Fruit fly (Drosophila melanogaster) whole organism, adult: Measurements from ENCODE around the gene CNPYb.

Source experiments
- CG11617 ChIP-seq: fragments of 200-800 bp; sonication (Bioruptor generic); optimal IDR thresholded peaks from 2 replicates; lab custom pipeline; 2017; ENCODE audit warnings: mild to moderate bottlenecking, missing biosample characterization, missing genetic modification reagents, missing genetic modification characterization
- CG12768 ChIP-seq: fragments of 200-800 bp; sonication (Bioruptor generic); optimal IDR thresholded peaks from 2 replicates; lab custom pipeline; 2017; ENCODE audit warnings: missing biosample characterization, missing genetic modification characterization, mild to moderate bottlenecking, moderate library complexity, missing genetic modification reagents
- CG14711 ChIP-seq: fragments of 200-800 bp; sonication (Bioruptor generic); optimal IDR thresholded peaks from 2 replicates; lab custom pipeline; 2018; ENCODE audit warnings: missing biosample characterization, mild to moderate bottlenecking, missing genetic modification characterization, moderate library complexity
- CG1620 ChIP-seq: fragments of 200-800 bp; sonication (Bioruptor generic); optimal IDR thresholded peaks from 2 replicates; lab custom pipeline; 2016; ENCODE audit warnings: missing biosample characterization, missing genetic modification characterization
- CG33017 ChIP-seq: fragments of 200-800 bp; sonication (Bioruptor generic); optimal IDR thresholded peaks from 2 replicates; lab custom pipeline; 2018; ENCODE audit warnings: missing biosample characterization, mild to moderate bottlenecking, missing genetic modification characterization, moderate library complexity
- CG5204 ChIP-seq: fragments of 200-800 bp; sonication (Bioruptor generic); optimal IDR thresholded peaks from 2 replicates; lab custom pipeline; 2016; ENCODE audit warnings: missing biosample characterization, missing genetic modification characterization
- CG7045 ChIP-seq: fragments of 200-800 bp; sonication (Bioruptor generic); optimal IDR thresholded peaks from 2 replicates; lab custom pipeline; 2017; ENCODE audit warnings: missing biosample characterization, mild to moderate bottlenecking, missing genetic modification characterization
- CG7101 ChIP-seq: fragments of 200-800 bp; sonication (Bioruptor generic); optimal IDR thresholded peaks from 2 replicates; lab custom pipeline; 2018; ENCODE audit warnings: missing biosample characterization, mild to moderate bottlenecking, missing genetic modification characterization, moderate library complexity
- Clk ChIP-seq: fragments of 200-800 bp; sonication (Bioruptor generic); optimal IDR thresholded peaks from 2 replicates; lab custom pipeline; 2017; ENCODE audit warnings: missing biosample characterization, missing genetic modification characterization
- Crg-1 ChIP-seq: fragments of 200-800 bp; sonication (Bioruptor generic); optimal IDR thresholded peaks from 2 replicates; lab custom pipeline; 2016; ENCODE audit warnings: missing biosample characterization, missing genetic modification characterization
- Hr96 ChIP-seq: fragments of 200-800 bp; sonication (Bioruptor generic); optimal IDR thresholded peaks from 2 replicates; lab custom pipeline; 2016; ENCODE audit warnings: missing biosample characterization, missing genetic modification characterization
- Mnt ChIP-seq: fragments of 200-800 bp; sonication (Bioruptor generic); optimal IDR thresholded peaks from 2 replicates; lab custom pipeline; 2016; ENCODE audit warnings: missing biosample characterization, mild to moderate bottlenecking, missing genetic modification characterization
- bab1 ChIP-seq: fragments of 200-800 bp; sonication (Bioruptor generic); optimal IDR thresholded peaks from 3 replicates; lab custom pipeline; 2019; ENCODE audit warnings: missing biosample characterization, mild to moderate bottlenecking, missing genetic modification characterization, moderate library complexity
- cic ChIP-seq: fragments of 200-800 bp; sonication (Bioruptor generic); optimal IDR thresholded peaks from 2 replicates; lab custom pipeline; 2017; ENCODE audit warnings: missing biosample characterization, mild to moderate bottlenecking, missing genetic modification characterization, moderate library complexity
- cnc ChIP-seq, 2 experiments: fragments of >200 bp; optimal IDR thresholded peaks; 2 replicates each; lab custom pipeline; 2017
- kay ChIP-seq: fragments of 200-800 bp; sonication (Bioruptor generic); peaks from one replicate; lab custom pipeline; 2016; ENCODE audit warnings: missing biosample characterization, missing genetic modification characterization, borderline replicate concordance
- ovo ChIP-seq: fragments of 200-800 bp; sonication (Bioruptor generic); optimal IDR thresholded peaks from 2 replicates; lab custom pipeline; 2016; ENCODE audit warnings: missing biosample characterization, missing genetic modification characterization
- pad ChIP-seq: fragments of 200-800 bp; sonication (Bioruptor generic); optimal IDR thresholded peaks from 3 replicates; lab custom pipeline; 2017; ENCODE audit warnings: missing biosample characterization, missing genetic modification characterization, mild to moderate bottlenecking, moderate library complexity, missing genetic modification reagents
- tj ChIP-seq: fragments of 200-800 bp; sonication (Bioruptor generic); optimal IDR thresholded peaks from 3 replicates; lab custom pipeline; 2017; ENCODE audit warnings: missing biosample characterization, mild to moderate bottlenecking, missing genetic modification characterization, moderate library complexity
- toe ChIP-seq: fragments of 200-800 bp; sonication (Bioruptor generic); optimal IDR thresholded peaks from 2 replicates; lab custom pipeline; 2016; ENCODE audit warnings: missing biosample characterization, missing genetic modification characterization

The CNPYb gene

dm6 chr3L:19073029-19073908 lies 22.7 kb downstream of the CNPYb start:
- TF ChIP-seq Mnt = peak; percentile 32
- TF ChIP-seq cic (GFP tag; lab: Kevin White, UChicago) = peak; percentile 75
- peak; percentile 31 for TF ChIP-seq CG12768 (GFP tag; lab: Kevin White, UChicago)
- TF ChIP-seq Crg-1 (GFP tag; lab: Kevin White, UChicago) = no peak

- peak; percentile 24 for TF ChIP-seq Crg-1 (GFP tag; lab: Kevin White, UChicago)
- no peak for TF ChIP-seq cnc (optimal IDR thresholded peaks at IDR 0.05; lab: Kevin White, UChicago)
- TF ChIP-seq ovo (GFP tag; lab: Kevin White, UChicago) = peak; percentile 76
- no peak for TF ChIP-seq Hr96 (GFP tag; lab: Kevin White, UChicago)
- peak; percentile 100 for TF ChIP-seq cic (GFP tag; lab: Kevin White, UChicago)
- TF ChIP-seq CG7045 (GFP tag; lab: Kevin White, UChicago) = peak; percentile 71
- TF ChIP-seq CG14711 = peak; percentile 31
- no peak for TF ChIP-seq CG1620 (GFP tag; lab: Kevin White, UChicago)
- peak; percentile 52 for TF ChIP-seq CG11617 (GFP tag; lab: Kevin White, UChicago)
- peak; percentile 27 for TF ChIP-seq CG7101
- peak; percentile 16 for TF ChIP-seq pad (GFP tag; lab: Kevin White, UChicago)
- peak; percentile 24 for TF ChIP-seq tj (GFP tag; lab: Kevin White, UChicago)
- peak; percentile 39 for TF ChIP-seq bab1
- no peak for TF ChIP-seq CG5204
- peak; percentile 23 for TF ChIP-seq toe (GFP tag; lab: Kevin White, UChicago)
- peak; percentile 86 for TF ChIP-seq CG12768 (GFP tag; lab: Kevin White, UChicago)
- no peak for TF ChIP-seq Mnt
- peak; percentile 93 for TF ChIP-seq kay
- TF ChIP-seq Clk (GFP tag; lab: Kevin White, UChicago) = peak; percentile 10
- TF ChIP-seq CG33017 (tag; lab: Kevin White, UChicago) = peak; percentile 77
Measured at dm6 chr3L:19072177-19072603, 23.8 kb downstream of the CNPYb start.

DNA sequence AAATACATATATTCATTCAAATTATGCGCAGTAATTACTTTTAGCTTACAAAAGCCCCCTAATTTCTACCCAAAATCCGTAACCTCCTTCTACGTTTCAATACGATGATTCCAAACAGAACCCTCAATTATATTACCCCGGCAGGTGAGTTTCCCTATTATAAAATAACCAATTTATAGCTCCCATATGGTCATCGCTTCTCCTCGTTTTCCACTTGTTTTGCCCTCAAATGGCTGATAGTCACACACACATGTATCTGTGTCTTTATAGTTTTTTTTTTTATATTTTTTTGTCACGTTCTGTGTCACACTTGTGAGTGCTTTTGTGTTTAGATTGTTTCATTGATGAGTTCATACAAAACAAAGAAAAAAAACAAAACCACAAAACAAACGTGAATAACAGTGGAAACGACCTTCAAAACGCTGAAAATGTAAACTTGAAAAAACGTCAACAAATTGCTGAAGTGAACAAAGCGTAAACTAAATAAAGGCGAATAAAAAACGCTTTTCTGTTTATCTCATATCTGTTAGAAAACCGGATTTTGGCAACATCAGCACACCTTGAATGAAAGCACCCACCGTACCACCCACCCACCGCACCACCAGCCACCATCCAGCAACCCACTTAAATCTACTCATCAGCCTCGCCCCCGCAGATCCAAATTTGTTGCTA lies 24.7 kb downstream of the CNPYb start:
- no peak for TF ChIP-seq Clk (GFP tag; lab: Kevin White, UChicago)
- no peak for TF ChIP-seq CG5204
- no peak for TF ChIP-seq pad (GFP tag; lab: Kevin White, UChicago)
- peak; percentile 20 for TF ChIP-seq Mnt
- TF ChIP-seq bab1 = no peak
- TF ChIP-seq toe (GFP tag; lab: Kevin White, UChicago) = no peak
- TF ChIP-seq Crg-1 (GFP tag; lab: Kevin White, UChicago) = no peak
- no peak for TF ChIP-seq CG33017 (tag; lab: Kevin White, UChicago)
- TF ChIP-seq Hr96 (GFP tag; lab: Kevin White, UChicago) = no peak
- no peak for TF ChIP-seq cnc (optimal IDR thresholded peaks at IDR 0.05; lab: Kevin White, UChicago)
- peak; percentile 1 for TF ChIP-seq CG7101
- TF ChIP-seq tj (GFP tag; lab: Kevin White, UChicago) = no peak
- peak; percentile 95 for TF ChIP-seq kay
- TF ChIP-seq cic (GFP tag; lab: Kevin White, UChicago) = peak; percentile 88
- TF ChIP-seq CG11617 (GFP tag; lab: Kevin White, UChicago) = no peak
- no peak for TF ChIP-seq CG1620 (GFP tag; lab: Kevin White, UChicago)
- TF ChIP-seq CG7045 (GFP tag; lab: Kevin White, UChicago) = peak; percentile 32
- TF ChIP-seq CG12768 (GFP tag; lab: Kevin White, UChicago) = peak; percentile 14
- TF ChIP-seq CG14711 = no peak
- TF ChIP-seq ovo (GFP tag; lab: Kevin White, UChicago) = peak; percentile 14

DNA sequence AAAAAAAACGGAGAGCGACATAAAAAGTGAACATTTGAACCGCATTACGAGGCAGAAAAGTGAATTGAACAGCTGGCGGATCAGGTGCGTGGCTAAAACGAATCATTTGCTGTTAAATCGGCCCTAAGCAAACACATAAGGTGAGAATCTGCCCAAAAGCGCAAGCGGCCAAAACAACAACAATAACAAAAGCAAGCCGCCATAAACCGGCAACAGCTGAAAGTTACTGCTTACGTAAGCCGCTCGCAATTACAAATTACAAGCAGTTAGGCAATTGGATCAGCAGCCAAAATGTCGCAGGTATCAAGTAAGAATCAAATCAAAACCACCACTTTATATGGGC lies 32.6 kb downstream of the CNPYb start:
- TF ChIP-seq cnc (optimal IDR thresholded peaks at IDR 0.05; lab: Kevin White, UChicago) (peak; percentile 37 to 60), CG5204 (no peak), kay (no peak), tj (GFP tag; lab: Kevin White, UChicago) (peak; percentile 63)

- no peak for TF ChIP-seq cic (GFP tag; lab: Kevin White, UChicago)
- peak; percentile 62 for TF ChIP-seq CG12768 (GFP tag; lab: Kevin White, UChicago)
- TF ChIP-seq toe (GFP tag; lab: Kevin White, UChicago) = peak; percentile 45
- TF ChIP-seq CG33017 (tag; lab: Kevin White, UChicago) = no peak
- TF ChIP-seq Clk (GFP tag; lab: Kevin White, UChicago) = peak; percentile 42
- peak; percentile 18 for TF ChIP-seq CG14711
- TF ChIP-seq CG1620 (GFP tag; lab: Kevin White, UChicago) = peak; percentile 19
- TF ChIP-seq ovo (GFP tag; lab: Kevin White, UChicago) = peak; percentile 43
- no peak for TF ChIP-seq kay
- TF ChIP-seq bab1 = peak; percentile 46
- peak; percentile 35 for TF ChIP-seq CG5204
- TF ChIP-seq Crg-1 (GFP tag; lab: Kevin White, UChicago) = peak; percentile 35
- peak; percentile 50 for TF ChIP-seq Hr96 (GFP tag; lab: Kevin White, UChicago)
- peak; percentile 31 for TF ChIP-seq pad (GFP tag; lab: Kevin White, UChicago)
- TF ChIP-seq CG11617 (GFP tag; lab: Kevin White, UChicago) = peak; percentile 64
- no peak for TF ChIP-seq cnc (optimal IDR thresholded peaks at IDR 0.05; lab: Kevin White, UChicago)
- peak; percentile 9 for TF ChIP-seq CG7101
- no peak for TF ChIP-seq CG7045 (GFP tag; lab: Kevin White, UChicago)
- TF ChIP-seq tj (GFP tag; lab: Kevin White, UChicago) = no peak
- TF ChIP-seq Mnt = peak; percentile 33
Measured at dm6 chr3L:19062472-19063409, 33.3 kb downstream of the CNPYb start, which contains the start of the genes Ugt316A1 and Sfxn2. Ugt316A1 (minus strand) TSS chr3L:19062816. Sfxn2 (plus strand) TSS chr3L:19063165.
